Fruit fly (Drosophila melanogaster) Kc167 (cell line): Measurements from ENCODE around the gene CenG1A.

ENCODE experiments used
- Myc ChIP-seq: fragments of >200 bp; optimal IDR thresholded peaks from 2 replicates; lab custom pipeline; 2017; ENCODE audit warnings: missing external identifiers
- h ChIP-seq: fragments of >200 bp; optimal IDR thresholded peaks from 3 replicates; lab custom pipeline; 2018; ENCODE audit warnings: missing external identifiers
- insv ChIP-seq: fragments of >200 bp; optimal IDR thresholded peaks from 3 replicates; lab custom pipeline; 2018; ENCODE audit warnings: missing external identifiers
- psq ChIP-seq: fragments of >200 bp; optimal IDR thresholded peaks from 2 replicates; lab custom pipeline; 2017; ENCODE audit warnings: missing external identifiers
- ttk ChIP-seq: sonication (Bioruptor generic); optimal IDR thresholded peaks from 2 replicates; lab custom pipeline; 2017; ENCODE audit warnings: missing external identifiers

DNA sequence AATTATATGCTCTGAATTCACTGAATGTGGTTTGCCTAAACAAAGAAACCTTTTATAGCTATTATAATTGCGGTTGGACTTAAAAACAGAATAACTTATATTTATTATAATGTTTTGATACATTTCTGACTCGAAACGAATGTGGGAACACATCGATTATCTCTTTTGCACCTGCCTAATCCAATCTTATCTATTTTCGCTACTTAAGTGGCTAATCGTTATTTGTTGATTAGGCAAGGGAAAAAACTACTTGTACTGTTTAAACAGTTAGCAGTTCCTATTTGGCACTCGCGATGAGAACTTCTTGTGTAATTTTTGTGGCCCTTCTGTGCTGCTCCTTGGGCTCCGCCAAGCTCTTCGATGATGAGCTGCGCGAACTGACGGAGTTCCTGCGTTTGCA is 13.8 kb downstream of the CenG1A start, which contains the start of gene CG7968:
- TF ChIP-seq h (lab: Kevin White, UChicago) (no peak), ttk (lab: Kevin White, UChicago) (no peak), Myc (lab: Kevin White, UChicago) (no peak), psq (lab: Kevin White, UChicago) (no peak), insv (lab: Kevin White, UChicago) (no peak)
